Worm (Caenorhabditis elegans): ENCODE data around the gene C34F6.12.

C34F6.12 gene

ce11 chrX:11262319-11263074 lies 36.0 kb upstream of the C34F6.12 start, which contains the start of gene C03A3.2 (continued):
- TF ChIP-seq nhr-23 (tag; optimal IDR thresholded peaks at IDR 0.05): peak; percentile 54
- TF ChIP-seq hmg-11 (tag; optimal IDR thresholded peaks at IDR 0.05): peak; percentile 84
- peak; percentile 98 for TF ChIP-seq lin-39 (tag; optimal IDR thresholded peaks at IDR 0.05)
- peak; percentile 85 for TF ChIP-seq pqm-1 (tag; optimal IDR thresholded peaks at IDR 0.05)
- no peak for TF ChIP-seq daf-12 (tag; optimal IDR thresholded peaks at IDR 0.05)
- no peak for TF ChIP-seq aly-2 (tag; optimal IDR thresholded peaks at IDR 0.05)
- TF ChIP-seq nhr-25 (tag; optimal IDR thresholded peaks at IDR 0.05): peak; percentile 83
- TF ChIP-seq ceh-28 (tag; optimal IDR thresholded peaks at IDR 0.05): no peak
- peak; percentile 43 for TF ChIP-seq pha-4 (tag; optimal IDR thresholded peaks at IDR 0.05)
- no peak for TF ChIP-seq ztf-4 (tag; optimal IDR thresholded peaks at IDR 0.05)
- TF ChIP-seq lin-15B (tag; optimal IDR thresholded peaks at IDR 0.05): peak; percentile 78
- TF ChIP-seq fkh-10 (GFP tag; optimal IDR thresholded peaks at IDR 0.05): peak; percentile 17
- peak; percentile 5 for TF ChIP-seq snpc-4 (tag; optimal IDR thresholded peaks at IDR 0.05)
- TF ChIP-seq ceh-82 (tag; optimal IDR thresholded peaks at IDR 0.05): no peak
- TF ChIP-seq ceh-16 (tag; optimal IDR thresholded peaks at IDR 0.05): no peak
- no peak for TF ChIP-seq ama-1 (optimal IDR thresholded peaks at IDR 0.05)
- no peak for TF ChIP-seq nhr-12 (tag; optimal IDR thresholded peaks at IDR 0.05)
- no peak for TF ChIP-seq nhr-11 (tag; optimal IDR thresholded peaks at IDR 0.05)
- no peak for TF ChIP-seq sea-2 (GFP tag; optimal IDR thresholded peaks at IDR 0.05)

ce11 chrX:11257071-11257470 lies 30.6 kb upstream of the C34F6.12 start, which contains the start of gene C03A3.1:
Gene C03A3.1, plus strand, starts transcription at chrX:11257361.
- TF ChIP-seq nfya-1 (tag; optimal IDR thresholded peaks at IDR 0.05; ENCODE audit: insufficient read depth): peak; percentile 44
- TF ChIP-seq lin-39 (tag; optimal IDR thresholded peaks at IDR 0.05): peak; percentile 83
- TF ChIP-seq ceh-28 (tag; optimal IDR thresholded peaks at IDR 0.05): no peak
- peak; percentile 39 for TF ChIP-seq hmg-11 (tag; optimal IDR thresholded peaks at IDR 0.05)
- TF ChIP-seq nhr-76 (tag; optimal IDR thresholded peaks at IDR 0.05): no peak
- no peak for TF ChIP-seq nhr-25 (tag; optimal IDR thresholded peaks at IDR 0.05)
- TF ChIP-seq fkh-10 (GFP tag; optimal IDR thresholded peaks at IDR 0.05): no peak
- no peak for TF ChIP-seq daf-12 (tag; optimal IDR thresholded peaks at IDR 0.05)
- no peak for TF ChIP-seq aly-2 (tag; optimal IDR thresholded peaks at IDR 0.05)
- no peak for TF ChIP-seq pha-4 (tag; optimal IDR thresholded peaks at IDR 0.05)
- TF ChIP-seq nhr-43 (tag; optimal IDR thresholded peaks at IDR 0.05; ENCODE audit: poor library complexity, severe bottlenecking): no peak
- TF ChIP-seq fos-1 (tag; optimal IDR thresholded peaks at IDR 0.05): no peak
- no peak for TF ChIP-seq ceh-82 (tag; optimal IDR thresholded peaks at IDR 0.05)
- TF ChIP-seq jun-1 (tag; optimal IDR thresholded peaks at IDR 0.05): no peak
- TF ChIP-seq snpc-4 (tag; optimal IDR thresholded peaks at IDR 0.05): no peak
- no peak for TF ChIP-seq ZK546.5 (tag; optimal IDR thresholded peaks at IDR 0.05)
- TF ChIP-seq lin-15B (tag; optimal IDR thresholded peaks at IDR 0.05): peak; percentile 21
- no peak for TF ChIP-seq zag-1 (tag; optimal IDR thresholded peaks at IDR 0.05)

- TF ChIP-seq egl-5 (tag; optimal IDR thresholded peaks at IDR 0.05) (no peak), ceh-82 (tag; optimal IDR thresholded peaks at IDR 0.05) (no peak), ceh-9 (tag; optimal IDR thresholded peaks at IDR 0.05) (no peak), nhr-43 (tag; optimal IDR thresholded peaks at IDR 0.05; ENCODE audit: poor library complexity, severe bottlenecking) (peak; percentile 70), elt-2 (tag; optimal IDR thresholded peaks at IDR 0.05) (peak; percentile 26), nhr-76 (tag; optimal IDR thresholded peaks at IDR 0.05) (no peak), pqm-1 (tag; optimal IDR thresholded peaks at IDR 0.05) (peak; percentile 51), pha-4 (tag; optimal IDR thresholded peaks at IDR 0.05) (peak; percentile 31), snpc-4 (tag; optimal IDR thresholded peaks at IDR 0.05) (no peak), nhr-67 (tag; optimal IDR thresholded peaks at IDR 0.05) (no peak), aly-2 (tag; optimal IDR thresholded peaks at IDR 0.05) (no peak), tbx-2 (tag; optimal IDR thresholded peaks at IDR 0.05) (peak; percentile 27), nfya-1 (tag; optimal IDR thresholded peaks at IDR 0.05; ENCODE audit: insufficient read depth) (peak; percentile 57), lin-15B (tag; optimal IDR thresholded peaks at IDR 0.05) (no peak), unc-39 (tag; optimal IDR thresholded peaks at IDR 0.05) (no peak), ama-1 (optimal IDR thresholded peaks at IDR 0.05) (no peak), nhr-25 (tag; optimal IDR thresholded peaks at IDR 0.05) (peak; percentile 43), hmg-11 (tag; optimal IDR thresholded peaks at IDR 0.05) (peak; percentile 68), fkh-10 (GFP tag; optimal IDR thresholded peaks at IDR 0.05) (no peak), ceh-16 (tag; optimal IDR thresholded peaks at IDR 0.05) (no peak), nhr-28 (tag; optimal IDR thresholded peaks at IDR 0.05) (no peak), egl-27 (tag; optimal IDR thresholded peaks at IDR 0.05) (no peak), unc-62 (GFP tag; optimal IDR thresholded peaks at IDR 0.05) (no peak), fkh-2 (tag; optimal IDR thresholded peaks at IDR 0.05) (no peak), mdl-1 (tag; optimal IDR thresholded peaks at IDR 0.05) (no peak), lin-39 (tag; optimal IDR thresholded peaks at IDR 0.05) (peak; percentile 79)
Observed at ce11 chrX:11252429-11252828, 25.9 kb upstream of the C34F6.12 start.
